Fruit fly (Drosophila melanogaster): ENCODE results near the gene AP-1mu.
A peak's percentile ranks its signal among the peaks of the same experiment; 100 is the strongest.

dm6 chr3R:9555334-9555974 lies 3.9 kb downstream of the AP-1mu start, which contains the start of the genes CG9386 and BckdhA:
- TF ChIP-seq Dfd (GFP tag; optimal IDR thresholded peaks at IDR 0.05), result no peak
- no peak for TF ChIP-seq dmrt93B (GFP tag; optimal IDR thresholded peaks at IDR 0.05)
- no peak for TF ChIP-seq Vsx2 (GFP tag; optimal IDR thresholded peaks at IDR 0.05; ENCODE audit: partially characterized antibody)
- peak; percentile 57 for TF ChIP-seq h (GFP tag; optimal IDR thresholded peaks at IDR 0.05)
- peak; percentile 41 for TF ChIP-seq fru (GFP tag; optimal IDR thresholded peaks at IDR 0.05)
- no peak for TF ChIP-seq GATAd (GFP tag; optimal IDR thresholded peaks at IDR 0.05)
- no peak for TF ChIP-seq Hr78 (GFP tag; optimal IDR thresholded peaks at IDR 0.05)
- no peak for TF ChIP-seq Myc (optimal IDR thresholded peaks at IDR 0.05)
- TF ChIP-seq psq (GFP tag; optimal IDR thresholded peaks at IDR 0.05), result peak; percentile 40
- no peak for TF ChIP-seq Abd-B (GFP tag; optimal IDR thresholded peaks at IDR 0.05)
- TF ChIP-seq pan (optimal IDR thresholded peaks at IDR 0.05), result no peak
- TF ChIP-seq dl (GFP tag; optimal IDR thresholded peaks at IDR 0.05; ENCODE audit: insufficient read depth in 1 of 2, partially characterized antibody in 2 of 2), result no peak
